5 worm cellular contexts compared by ENCODE assay signal in genomic region chrX:11465215-11465614, ce11.
A peak's percentile ranks its signal among the peaks of the same experiment; 100 is the strongest.
TF ChIP-seq lines count a peak whose summit lies in the region.

Gene lin-14, plus strand, starts transcription at chrX:11465560.

TF ChIP-seq in whole organism, L1 larva, 84 proteins besides CTCF, POLR2A, EP300 and RAD21 (continued from another document and continues in another):
- peak; percentile 76 for TF ChIP-seq tbx-2 (tag; optimal IDR thresholded peaks at IDR 0.05; lab: Kevin White, UChicago)
- peak; percentile 62 for TF ChIP-seq nhr-90 (tag; optimal IDR thresholded peaks at IDR 0.05; lab: Kevin White, UChicago; ENCODE audit: poor library complexity)
- no peak for TF ChIP-seq grh-1 (GFP tag; IDR thresholded peaks at IDR 0.05; lab: Robert Waterston, UW)
- TF ChIP-seq ceh-82 (tag; optimal IDR thresholded peaks at IDR 0.05; lab: Kevin White, UChicago) = peak; percentile 14 to 64 (median 58)
- no peak for TF ChIP-seq ceh-90 (tag; optimal IDR thresholded peaks at IDR 0.05; lab: Kevin White, UChicago)
- no peak for TF ChIP-seq sptf-1 (tag; optimal IDR thresholded peaks at IDR 0.05; lab: Kevin White, UChicago)
- no peak for TF ChIP-seq zag-1 (tag; optimal IDR thresholded peaks at IDR 0.05; lab: Kevin White, UChicago)
- TF ChIP-seq sox-4 (tag; optimal IDR thresholded peaks at IDR 0.05; lab: Kevin White, UChicago) = no peak
- TF ChIP-seq nhr-84 (tag; optimal IDR thresholded peaks at IDR 0.05; lab: Kevin White, UChicago) = no peak
- peak; percentile 35 to 67 for TF ChIP-seq lsy-2 (tag; optimal IDR thresholded peaks at IDR 0.05; lab: Kevin White, UChicago)
- TF ChIP-seq lin-14 (GFP tag; optimal IDR thresholded peaks at IDR 0.05; lab: Kevin White, UChicago) = peak; percentile 99
- TF ChIP-seq skn-1 (tag; optimal IDR thresholded peaks at IDR 0.05; lab: Kevin White, UChicago) = peak; percentile 58
- no peak for TF ChIP-seq lin-15B (tag; optimal IDR thresholded peaks at IDR 0.05; lab: Kevin White, UChicago)
- TF ChIP-seq ama-1 (optimal IDR thresholded peaks at IDR 0.05; lab: Kevin White, UChicago) = no peak
- peak in 1 of 2 experiments; percentile 62 for TF ChIP-seq egl-27 (tag; optimal IDR thresholded peaks at IDR 0.05; lab: Kevin White, UChicago)
- no peak for TF ChIP-seq hlh-4 (tag; optimal IDR thresholded peaks at IDR 0.05; lab: Kevin White, UChicago)
- TF ChIP-seq aha-1 (tag; optimal IDR thresholded peaks at IDR 0.05; lab: Kevin White, UChicago) = no peak
- TF ChIP-seq efl-1 (optimal IDR thresholded peaks at IDR 0.05; lab: Kevin White, UChicago) = peak; percentile 25 to 68
- TF ChIP-seq efl-1 (GFP tag; optimal IDR thresholded peaks at IDR 0.05 in 1 of 2; lab: Kevin White, UChicago) = peak in 1 of 2 experiments; percentile 94
- TF ChIP-seq mab-9 (GFP tag; IDR thresholded peaks at IDR 0.05; lab: Robert Waterston, UW) = no peak
- peak; percentile 67 for TF ChIP-seq nhr-77 (tag; optimal IDR thresholded peaks at IDR 0.05; lab: Kevin White, UChicago)
- peak; percentile 91 for TF ChIP-seq nhr-85 (tag; lab: Kevin White, UChicago)
- TF ChIP-seq ztf-4 (tag; optimal IDR thresholded peaks at IDR 0.05; lab: Kevin White, UChicago) = peak; percentile 1
- peak; percentile 51 for TF ChIP-seq irx-1 (tag; optimal IDR thresholded peaks at IDR 0.05; lab: Kevin White, UChicago)
- no peak for TF ChIP-seq efl-3 (GFP tag; optimal IDR thresholded peaks at IDR 0.05; lab: Kevin White, UChicago)
- TF ChIP-seq blmp-1 (tag; optimal IDR thresholded peaks at IDR 0.05; lab: Kevin White, UChicago) = peak; percentile 75
- peak; percentile 50 for TF ChIP-seq fkh-8 (tag; optimal IDR thresholded peaks at IDR 0.05; lab: Kevin White, UChicago)

TF ChIP-seq in whole organism, L2 larva, 48 proteins besides CTCF, POLR2A, EP300 and RAD21 (continued from another document):
- no peak for TF ChIP-seq elt-3 (tag; optimal IDR thresholded peaks at IDR 0.05; lab: Kevin White, UChicago)
- TF ChIP-seq mbf-1 (tag; optimal IDR thresholded peaks at IDR 0.05; lab: Kevin White, UChicago) = no peak
- peak; percentile 96 for TF ChIP-seq F13H6.1 (tag; optimal IDR thresholded peaks at IDR 0.05; lab: Kevin White, UChicago)
- peak; percentile 90 for TF ChIP-seq sma-9 (GFP tag; optimal IDR thresholded peaks at IDR 0.05; lab: Kevin White, UChicago)
- TF ChIP-seq sma-9 (tag; optimal IDR thresholded peaks at IDR 0.05; lab: Kevin White, UChicago) = no peak
- peak; percentile 80 for TF ChIP-seq ceh-16 (tag; optimal IDR thresholded peaks at IDR 0.05; lab: Kevin White, UChicago)
- TF ChIP-seq nhr-6 (tag; optimal IDR thresholded peaks at IDR 0.05; lab: Kevin White, UChicago) = peak; percentile 41
- TF ChIP-seq lin-39 (tag; optimal IDR thresholded peaks at IDR 0.05; lab: Kevin White, UChicago) = no peak
- TF ChIP-seq ZK546.5 (tag; optimal IDR thresholded peaks at IDR 0.05; lab: Kevin White, UChicago) = no peak
- TF ChIP-seq lsy-2 (tag; optimal IDR thresholded peaks at IDR 0.05; lab: Kevin White, UChicago) = peak; percentile 21 to 49
- TF ChIP-seq peb-1 (tag; optimal IDR thresholded peaks at IDR 0.05; lab: Kevin White, UChicago) = peak; percentile 81
- TF ChIP-seq R02D3.7 (tag; optimal IDR thresholded peaks at IDR 0.05; lab: Kevin White, UChicago) = no peak
- peak; percentile 66 for TF ChIP-seq fos-1 (tag; optimal IDR thresholded peaks at IDR 0.05; lab: Kevin White, UChicago)
- peak; percentile 60 for TF ChIP-seq zag-1 (tag; optimal IDR thresholded peaks at IDR 0.05; lab: Kevin White, UChicago)
- no peak for TF ChIP-seq snpc-4 (tag; optimal IDR thresholded peaks at IDR 0.05; lab: Kevin White, UChicago)
- TF ChIP-seq mdl-1 (tag; optimal IDR thresholded peaks at IDR 0.05; lab: Kevin White, UChicago) = peak; percentile 13 to 43
- no peak for TF ChIP-seq nhr-23 (tag; optimal IDR thresholded peaks at IDR 0.05; lab: Kevin White, UChicago)

TF ChIP-seq in whole organism, L3 larva, 47 proteins besides CTCF, POLR2A, EP300 and RAD21 (continued from another document):
- TF ChIP-seq mdl-1 (tag; optimal IDR thresholded peaks at IDR 0.05; lab: Kevin White, UChicago) (no peak), lsy-12 (tag; optimal IDR thresholded peaks at IDR 0.05; lab: Kevin White, UChicago) (peak; percentile 49), fkh-10 (GFP tag; optimal IDR thresholded peaks at IDR 0.05; lab: Kevin White, UChicago) (no peak), jun-1 (tag; optimal IDR thresholded peaks at IDR 0.05; lab: Kevin White, UChicago) (peak; percentile 63), nhr-43 (tag; optimal IDR thresholded peaks at IDR 0.05; lab: Kevin White, UChicago; ENCODE audit: poor library complexity, severe bottlenecking) (peak; percentile 76), zag-1 (tag; optimal IDR thresholded peaks at IDR 0.05; lab: Kevin White, UChicago) (no peak), fos-1 (tag; optimal IDR thresholded peaks at IDR 0.05; lab: Kevin White, UChicago) (no peak), unc-62 (GFP tag; optimal IDR thresholded peaks at IDR 0.05; lab: Kevin White, UChicago) (no peak), egl-27 (tag; optimal IDR thresholded peaks at IDR 0.05; lab: Kevin White, UChicago) (peak; percentile 5), unc-39 (tag; optimal IDR thresholded peaks at IDR 0.05; lab: Kevin White, UChicago) (no peak), nhr-12 (tag; optimal IDR thresholded peaks at IDR 0.05; lab: Kevin White, UChicago) (no peak), sea-2 (GFP tag; optimal IDR thresholded peaks at IDR 0.05; lab: Kevin White, UChicago) (no peak), mml-1 (tag; optimal IDR thresholded peaks at IDR 0.05; lab: Kevin White, UChicago) (no peak), ceh-82 (tag; optimal IDR thresholded peaks at IDR 0.05; lab: Kevin White, UChicago) (no peak)

TF ChIP-seq in whole organism, L4 larva, 104 proteins besides CTCF, POLR2A, EP300 and RAD21 (continued from another document and continues in another):
- TF ChIP-seq ceh-28 (tag; optimal IDR thresholded peaks at IDR 0.05; lab: Kevin White, UChicago) (no peak), ceh-32 (tag; optimal IDR thresholded peaks at IDR 0.05; lab: Kevin White, UChicago; ENCODE audit: poor library complexity) (no peak), nhr-77 (tag; optimal IDR thresholded peaks at IDR 0.05; lab: Kevin White, UChicago) (no peak), T26A8.4 (GFP tag; IDR thresholded peaks at IDR 0.05; lab: Robert Waterston, UW) (0 out of 2 replicates have a peak, but pooled peaks have one; percentile 45), rbr-2 (tag; optimal IDR thresholded peaks at IDR 0.05; lab: Kevin White, UChicago) (peak; percentile 54), zip-2 (tag; optimal IDR thresholded peaks at IDR 0.05; lab: Kevin White, UChicago) (no peak), Y48G9A.11 (GFP tag; IDR thresholded peaks at IDR 0.05; lab: Robert Waterston, UW) (no peak), zfp-3 (GFP tag; conservative IDR thresholded peaks at IDR 0.05; lab: Robert Waterston, UW) (no peak), cey-2 (tag; optimal IDR thresholded peaks at IDR 0.05; lab: Kevin White, UChicago; ENCODE audit: borderline replicate concordance, insufficient read depth) (no peak), unc-62 (GFP tag; optimal IDR thresholded peaks at IDR 0.05 in 1 of 2; lab: Kevin White, UChicago) (no peak), unc-62 (tag; optimal IDR thresholded peaks at IDR 0.05; lab: Kevin White, UChicago) (no peak), zag-1 (tag; optimal IDR thresholded peaks at IDR 0.05; lab: Kevin White, UChicago) (no peak), nhr-28 (tag; optimal IDR thresholded peaks at IDR 0.05; lab: Kevin White, UChicago) (peak; percentile 79), dve-1 (tag; optimal IDR thresholded peaks at IDR 0.05; lab: Kevin White, UChicago; ENCODE audit: insufficient read depth) (peak; percentile 76), unc-39 (tag; optimal IDR thresholded peaks at IDR 0.05; lab: Kevin White, UChicago) (no peak), madf-9 (GFP tag; conservative IDR thresholded peaks at IDR 0.05; lab: Robert Waterston, UW) (0 out of 2 replicates have a peak, but pooled peaks have one; percentile 31), set-16 (GFP tag; IDR thresholded peaks at IDR 0.05; lab: Robert Waterston, UW) (peak; percentile 40; the same call in 1 of the 2 replicates), Y105C5A.15 (GFP tag; IDR thresholded peaks at IDR 0.05; lab: Robert Waterston, UW) (no peak), lin-38 (GFP tag; IDR thresholded peaks at IDR 0.05; lab: Robert Waterston, UW) (peak; percentile 16; the same call in 1 of the 2 replicates), daf-19 (GFP tag; conservative IDR thresholded peaks at IDR 0.05; lab: Robert Waterston, UW) (no peak), R02D3.7 (tag; optimal IDR thresholded peaks at IDR 0.05; lab: Kevin White, UChicago) (no peak), nhr-111 (GFP tag; optimal IDR thresholded peaks at IDR 0.05; lab: Kevin White, UChicago) (no peak), lim-7 (GFP tag; IDR thresholded peaks at IDR 0.05; lab: Robert Waterston, UW) (no peak), nhr-48 (tag; optimal IDR thresholded peaks at IDR 0.05; lab: Kevin White, UChicago) (peak; percentile 34), lin-29 (GFP tag; IDR thresholded peaks at IDR 0.05; lab: Robert Waterston, UW) (no peak), nhr-41 (GFP tag; IDR thresholded peaks at IDR 0.05; lab: Robert Waterston, UW) (0 out of 2 replicates have a peak, but pooled peaks have one; percentile 15), ceh-20 (GFP tag; IDR thresholded peaks at IDR 0.05; lab: Robert Waterston, UW) (no peak), F26F4.8 (GFP tag; conservative IDR thresholded peaks at IDR 0.05; lab: Robert Waterston, UW) (no peak), sdz-12 (GFP tag; optimal IDR thresholded peaks at IDR 0.05; lab: Kevin White, UChicago) (no peak), mxl-2 (GFP tag; conservative IDR thresholded peaks at IDR 0.05; lab: Robert Waterston, UW) (no peak), mdt-29 (GFP tag; IDR thresholded peaks at IDR 0.05; lab: Robert Waterston, UW) (no peak), nhr-11 (tag; optimal IDR thresholded peaks at IDR 0.05; lab: Kevin White, UChicago) (peak; percentile 12), egl-27 (tag; optimal IDR thresholded peaks at IDR 0.05; lab: Kevin White, UChicago) (no peak), nhr-102 (tag; optimal IDR thresholded peaks at IDR 0.05; lab: Kevin White, UChicago) (peak; percentile 18), mes-2 (tag; optimal IDR thresholded peaks at IDR 0.05; lab: Kevin White, UChicago; ENCODE audit: poor library complexity, severe bottlenecking) (peak; percentile 44), nhr-237 (tag; optimal IDR thresholded peaks at IDR 0.05; lab: Kevin White, UChicago) (no peak), lin-39 (tag; optimal IDR thresholded peaks at IDR 0.05; lab: Kevin White, UChicago) (no peak), ces-1 (GFP tag; optimal IDR thresholded peaks at IDR 0.05; lab: Kevin White, UChicago) (no peak), madf-5 (GFP tag; IDR thresholded peaks at IDR 0.05; lab: Robert Waterston, UW) (no peak), php-3 (GFP tag; IDR thresholded peaks at IDR 0.05; lab: Robert Waterston, UW) (no peak), nhr-10 (tag; optimal IDR thresholded peaks at IDR 0.05; lab: Kevin White, UChicago) (no peak)

TF ChIP-seq in whole organism, young adult, 124 proteins besides CTCF, POLR2A, EP300 and RAD21 (continued from another document and continues in another):
- no peak for TF ChIP-seq cebp-1 (GFP tag; IDR thresholded peaks at IDR 0.05; lab: Robert Waterston, UW)
- peak; percentile 58 for TF ChIP-seq cebp-1 (tag; optimal IDR thresholded peaks at IDR 0.05; lab: Kevin White, UChicago)
- no peak for TF ChIP-seq nfya-2 (GFP tag; IDR thresholded peaks at IDR 0.05; lab: Robert Waterston, UW)
- TF ChIP-seq unc-62 (GFP tag; optimal IDR thresholded peaks at IDR 0.05; lab: Kevin White, UChicago) = no peak
- TF ChIP-seq nhr-80 (tag; optimal IDR thresholded peaks at IDR 0.05; lab: Kevin White, UChicago) = peak; percentile 59
- TF ChIP-seq nhr-179 (tag; optimal IDR thresholded peaks at IDR 0.05; lab: Kevin White, UChicago) = no peak
- no peak for TF ChIP-seq Y79H2A.3 (GFP tag; conservative IDR thresholded peaks at IDR 0.05; lab: Robert Waterston, UW)
- TF ChIP-seq cebp-2 (GFP tag; IDR thresholded peaks at IDR 0.05; lab: Robert Waterston, UW) = 0 out of 2 replicates have a peak, but pooled peaks have one; percentile 63
- no peak for TF ChIP-seq B0019.2 (GFP tag; conservative IDR thresholded peaks at IDR 0.05; lab: Robert Waterston, UW)
- TF ChIP-seq rpc-1 (optimal IDR thresholded peaks at IDR 0.05; lab: Kevin White, UChicago) = no peak
- no peak for TF ChIP-seq rpc-1 (tag; optimal IDR thresholded peaks at IDR 0.05; lab: Kevin White, UChicago)
- TF ChIP-seq ZK185.1 (tag; optimal IDR thresholded peaks at IDR 0.05; lab: Kevin White, UChicago; ENCODE audit: poor library complexity, severe bottlenecking) = peak; percentile 52
- peak; percentile 44 for TF ChIP-seq K12H6.12 (tag; optimal IDR thresholded peaks at IDR 0.05; lab: Kevin White, UChicago)
- TF ChIP-seq ekl-4 (GFP tag; IDR thresholded peaks at IDR 0.05; lab: Robert Waterston, UW) = no peak
- TF ChIP-seq akir-1 (GFP tag; optimal IDR thresholded peaks at IDR 0.05; lab: Kevin White, UChicago) = no peak
- TF ChIP-seq atf-7 (tag; optimal IDR thresholded peaks at IDR 0.05; lab: Kevin White, UChicago) = peak; percentile 5
- TF ChIP-seq madf-8 (GFP tag; conservative IDR thresholded peaks at IDR 0.05; lab: Robert Waterston, UW) = no peak
- no peak for TF ChIP-seq C06A6.2 (GFP tag; conservative IDR thresholded peaks at IDR 0.05; lab: Robert Waterston, UW)
- TF ChIP-seq F22D6.2 (tag; optimal IDR thresholded peaks at IDR 0.05; lab: Kevin White, UChicago) = no peak
- no peak for TF ChIP-seq ceh-27 (GFP tag; optimal IDR thresholded peaks at IDR 0.05; lab: Kevin White, UChicago)
- no peak for TF ChIP-seq pha-4 (tag; optimal IDR thresholded peaks at IDR 0.05; lab: Kevin White, UChicago)
- no peak for TF ChIP-seq Y56A3A.18 (GFP tag; IDR thresholded peaks at IDR 0.05; lab: Robert Waterston, UW)
- no peak for TF ChIP-seq nhr-27 (tag; optimal IDR thresholded peaks at IDR 0.05; lab: Kevin White, UChicago)
- TF ChIP-seq T07F8.4 (tag; optimal IDR thresholded peaks at IDR 0.05; lab: Kevin White, UChicago) = no peak
- no peak for TF ChIP-seq repo-1 (tag; optimal IDR thresholded peaks at IDR 0.05; lab: Kevin White, UChicago)
- no peak for TF ChIP-seq ccch-3 (GFP tag; optimal IDR thresholded peaks at IDR 0.05; lab: Kevin White, UChicago)
- TF ChIP-seq F23B12.7 (tag; optimal IDR thresholded peaks at IDR 0.05; lab: Kevin White, UChicago; ENCODE audit: insufficient read depth) = no peak
- no peak for TF ChIP-seq ceh-40 (GFP tag; IDR thresholded peaks at IDR 0.05; lab: Robert Waterston, UW)
- no peak for TF ChIP-seq ztf-3 (GFP tag; optimal IDR thresholded peaks at IDR 0.05; lab: Kevin White, UChicago)
- no peak for TF ChIP-seq snpc-4 (GFP tag; optimal IDR thresholded peaks at IDR 0.05; lab: Kevin White, UChicago)
- no peak for TF ChIP-seq snpc-4 (tag; optimal IDR thresholded peaks at IDR 0.05; lab: Kevin White, UChicago)
- TF ChIP-seq ztf-25 (GFP tag; IDR thresholded peaks at IDR 0.05; lab: Robert Waterston, UW) = no peak
- TF ChIP-seq dox-1 (GFP tag; IDR thresholded peaks at IDR 0.05; lab: Robert Waterston, UW) = peak; percentile 33; the same call in 1 of the 2 replicates
- no peak for TF ChIP-seq nfya-1 (tag; optimal IDR thresholded peaks at IDR 0.05; lab: Kevin White, UChicago; ENCODE audit: borderline replicate concordance, insufficient read depth)
- TF ChIP-seq ztf-22 (GFP tag; optimal IDR thresholded peaks at IDR 0.05; lab: Kevin White, UChicago) = no peak
- no peak for TF ChIP-seq snpc-1.3 (tag; optimal IDR thresholded peaks at IDR 0.05; lab: Kevin White, UChicago; ENCODE audit: insufficient read depth)
- TF ChIP-seq snpc-3.4 (tag; optimal IDR thresholded peaks at IDR 0.05; lab: Kevin White, UChicago) = no peak
- no peak for TF ChIP-seq ztf-28 (GFP tag; IDR thresholded peaks at IDR 0.05; lab: Robert Waterston, UW)
- TF ChIP-seq hsf-1 (GFP tag; IDR thresholded peaks at IDR 0.05; lab: Robert Waterston, UW) = no peak
- TF ChIP-seq efl-1 (GFP tag; optimal IDR thresholded peaks at IDR 0.05; lab: Kevin White, UChicago) = no peak
- no peak for TF ChIP-seq ceh-91 (GFP tag; IDR thresholded peaks at IDR 0.05; lab: Robert Waterston, UW)
- no peak for TF ChIP-seq lsy-27 (tag; optimal IDR thresholded peaks at IDR 0.05; lab: Kevin White, UChicago; ENCODE audit: borderline replicate concordance, insufficient read depth)
- no peak for TF ChIP-seq mes-4 (tag; optimal IDR thresholded peaks at IDR 0.05; lab: Kevin White, UChicago)
- TF ChIP-seq F10E7.11 (tag; optimal IDR thresholded peaks at IDR 0.05; lab: Kevin White, UChicago) = no peak
- TF ChIP-seq aptf-2 (GFP tag; conservative IDR thresholded peaks at IDR 0.05; lab: Robert Waterston, UW) = no peak
- no peak for TF ChIP-seq F33H1.4 (GFP tag; IDR thresholded peaks at IDR 0.05; lab: Robert Waterston, UW)
- TF ChIP-seq F55B11.4 (tag; optimal IDR thresholded peaks at IDR 0.05; lab: Kevin White, UChicago; ENCODE audit: borderline replicate concordance, insufficient read depth) = no peak
